Worm (Caenorhabditis elegans): ENCODE data around the gene ZK1037.6.

DNA sequence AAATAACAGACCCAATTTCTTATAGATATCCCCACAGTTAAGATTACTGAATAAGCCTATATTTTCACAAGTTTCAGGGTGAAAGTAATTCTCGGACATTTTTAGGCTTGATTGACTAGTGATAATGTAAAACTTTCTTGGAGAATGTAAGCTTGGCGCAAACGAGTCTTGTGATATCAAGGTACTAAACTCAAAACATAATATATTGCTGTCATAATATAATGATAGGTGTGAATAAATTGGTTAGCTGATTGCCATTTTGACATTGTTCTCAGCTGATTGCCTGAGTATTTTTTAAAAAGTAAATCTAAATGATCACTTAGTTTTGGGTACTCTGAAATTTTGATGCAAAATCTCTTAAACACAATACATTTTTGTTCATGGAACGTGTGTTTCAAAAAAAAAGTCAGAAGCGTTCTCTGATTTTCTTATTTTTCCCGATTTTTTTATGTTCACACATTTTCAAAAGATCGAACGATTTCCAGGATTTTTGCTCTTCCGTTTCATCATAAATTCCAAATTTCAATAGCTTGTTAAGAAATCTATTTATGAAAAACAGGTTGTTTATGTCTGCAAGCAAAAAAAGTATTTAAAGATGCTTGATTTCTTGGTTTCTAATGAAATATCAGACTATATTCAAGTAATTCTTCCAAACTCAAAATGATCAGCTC, 46.2 kb downstream of the ZK1037.6 start, which contains the start of the genes srw-19 and srx-51:
- TF ChIP-seq ref-1 (GFP tag; conservative IDR thresholded peaks at IDR 0.05): no peak
- TF ChIP-seq flt-1 (GFP tag; IDR thresholded peaks at IDR 0.05): no peak
- no peak for TF ChIP-seq ztf-23 (GFP tag; IDR thresholded peaks at IDR 0.05)
- TF ChIP-seq cog-1 (tag; optimal IDR thresholded peaks at IDR 0.05): no peak
- no peak for TF ChIP-seq ztf-29 (GFP tag; IDR thresholded peaks at IDR 0.05)
- no peak for TF ChIP-seq med-1 (GFP tag; optimal IDR thresholded peaks at IDR 0.05; ENCODE audit: insufficient read depth)
